Worm (Caenorhabditis elegans) whole organism, early embryonic: ENCODE measurements around the gene E01B7.2.

Experiments used
- B0310.2 ChIP-seq: sonication (generic microtip); optimal IDR thresholded peaks from 2 replicates; lab custom pipeline; 2016; ENCODE audit warnings: mild to moderate bottlenecking, missing genetic modification characterization, missing compliant biosample characterization
- F13C5.2 ChIP-seq: sonication (generic microtip); optimal IDR thresholded peaks from 2 replicates; lab custom pipeline; 2017; ENCODE audit warnings: mild to moderate bottlenecking, missing genetic modification characterization, inconsistent platforms, missing compliant biosample characterization
- aly-1 ChIP-seq: sonication (generic microtip); optimal IDR thresholded peaks from 2 replicates; lab custom pipeline; 2016; ENCODE audit warnings: missing genetic modification characterization, missing compliant biosample characterization
- ama-1 ChIP-seq: fragments of 150-350 bp; optimal IDR thresholded peaks from 2 replicates; lab custom pipeline; 2014
- ceh-13 ChIP-seq: fragments of 200-800 bp; sonication (Bioruptor generic); optimal IDR thresholded peaks from 2 replicates; lab custom pipeline; 2018; ENCODE audit warnings: mild to moderate bottlenecking, missing genetic modification characterization, missing compliant biosample characterization
- ceh-36 ChIP-seq: sonication (generic microtip); optimal IDR thresholded peaks from 2 replicates; lab custom pipeline; 2016; ENCODE audit warnings: missing genetic modification characterization, inconsistent platforms, missing compliant biosample characterization
- ets-7 ChIP-seq: sonication (generic microtip); optimal IDR thresholded peaks from 2 replicates; lab custom pipeline; 2016; ENCODE audit warnings: missing genotype, missing genetic modification characterization, missing compliant biosample characterization
- flt-1 ChIP-seq: fragments of 200-800 bp; sonication (Bioruptor generic); IDR thresholded peaks from 2 replicates; pipeline ENCODE4 v1.3.6; 2022; ENCODE audit warnings: missing genetic modification characterization, missing compliant biosample characterization
- hmbx-1 ChIP-seq: sonication (generic microtip); optimal IDR thresholded peaks from 2 replicates; lab custom pipeline; 2016; ENCODE audit warnings: mild to moderate bottlenecking, missing genetic modification characterization, missing compliant biosample characterization
- hmg-4 ChIP-seq: fragments of 200-800 bp; sonication (Bioruptor generic); optimal IDR thresholded peaks from 2 replicates; lab custom pipeline; 2018; ENCODE audit warnings: mild to moderate bottlenecking, missing genetic modification characterization, missing compliant biosample characterization
- hnd-1 ChIP-seq: sonication (generic microtip); optimal IDR thresholded peaks from 2 replicates; lab custom pipeline; 2016; ENCODE audit warnings: missing genetic modification characterization, missing compliant biosample characterization
- pes-1 ChIP-seq: fragments of 200-800 bp; sonication (Bioruptor generic); IDR thresholded peaks from 2 replicates; pipeline ENCODE4 v1.3.6; 2022; ENCODE audit warnings: missing genetic modification reagents, missing genetic modification characterization, missing compliant biosample characterization
- scrt-1 ChIP-seq: fragments of 200-800 bp; sonication (Bioruptor generic); IDR thresholded peaks from 2 replicates; pipeline ENCODE4 v1.3.6; 2022; ENCODE audit warnings: missing genetic modification characterization, missing compliant biosample characterization
- sea-1 ChIP-seq: fragments of 200-800 bp; sonication (Bioruptor generic); conservative IDR thresholded peaks from 2 replicates; pipeline ENCODE4 v1.3.6; 2022; ENCODE audit warnings: missing genetic modification characterization, missing compliant biosample characterization
- tbx-11 ChIP-seq: fragments of 200-800 bp; sonication (Bioruptor generic); IDR thresholded peaks from 2 replicates; pipeline ENCODE4 v1.3.6; 2022; ENCODE audit warnings: missing genetic modification characterization, missing compliant biosample characterization
- tbx-37 ChIP-seq: fragments of 200-800 bp; sonication (Bioruptor generic); conservative IDR thresholded peaks from 2 replicates; pipeline ENCODE4 v1.3.6; 2022; ENCODE audit warnings: missing genetic modification reagents, missing genetic modification characterization, missing compliant biosample characterization
- tra-4 ChIP-seq: sonication (generic microtip); optimal IDR thresholded peaks from 2 replicates; lab custom pipeline; 2017; ENCODE audit warnings: missing genetic modification characterization, missing compliant biosample characterization

The E01B7.2 gene

DNA sequence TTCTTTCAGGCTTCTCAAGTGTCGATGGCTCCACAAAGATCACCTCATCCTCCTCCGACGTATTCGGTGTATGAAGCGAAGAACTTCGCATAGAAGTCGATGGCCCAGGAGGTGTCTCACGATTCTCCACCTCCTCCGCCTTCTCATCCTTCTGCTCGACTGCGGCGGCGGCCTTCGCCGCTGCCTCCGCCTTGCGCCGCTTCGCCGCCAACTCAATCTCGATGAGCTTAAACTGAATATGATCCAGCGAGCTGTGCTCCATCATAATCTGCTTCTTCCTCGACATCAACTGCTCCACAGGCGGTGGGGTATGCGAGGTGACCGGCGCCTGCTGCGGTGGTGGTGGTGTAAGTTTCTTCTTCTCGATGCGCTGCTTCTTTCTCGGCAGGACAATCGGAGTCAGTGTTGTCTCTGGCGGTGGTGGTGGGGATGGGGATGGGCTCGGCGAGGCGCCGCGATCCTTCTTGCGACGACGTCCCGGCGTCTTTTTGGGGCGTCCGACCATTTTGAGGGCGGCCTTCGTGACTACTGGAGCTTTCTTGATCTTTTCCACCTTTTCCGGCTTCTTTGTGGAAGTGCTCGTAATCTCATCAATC is 22.4 kb downstream of the E01B7.2 start:
- no peak for TF ChIP-seq flt-1 (GFP tag; lab: Robert Waterston, UW)
- TF ChIP-seq tra-4 (tag; lab: Kevin White, UChicago), result no peak
- TF ChIP-seq B0310.2, result no peak
- TF ChIP-seq sea-1 (GFP tag; lab: Robert Waterston, UW), result 0 out of 2 replicates have a peak, but pooled peaks have one; percentile 17
- TF ChIP-seq ama-1 (lab: Kevin White, UChicago), result no peak
- no peak for TF ChIP-seq aly-1
- no peak for TF ChIP-seq ets-7

DNA sequence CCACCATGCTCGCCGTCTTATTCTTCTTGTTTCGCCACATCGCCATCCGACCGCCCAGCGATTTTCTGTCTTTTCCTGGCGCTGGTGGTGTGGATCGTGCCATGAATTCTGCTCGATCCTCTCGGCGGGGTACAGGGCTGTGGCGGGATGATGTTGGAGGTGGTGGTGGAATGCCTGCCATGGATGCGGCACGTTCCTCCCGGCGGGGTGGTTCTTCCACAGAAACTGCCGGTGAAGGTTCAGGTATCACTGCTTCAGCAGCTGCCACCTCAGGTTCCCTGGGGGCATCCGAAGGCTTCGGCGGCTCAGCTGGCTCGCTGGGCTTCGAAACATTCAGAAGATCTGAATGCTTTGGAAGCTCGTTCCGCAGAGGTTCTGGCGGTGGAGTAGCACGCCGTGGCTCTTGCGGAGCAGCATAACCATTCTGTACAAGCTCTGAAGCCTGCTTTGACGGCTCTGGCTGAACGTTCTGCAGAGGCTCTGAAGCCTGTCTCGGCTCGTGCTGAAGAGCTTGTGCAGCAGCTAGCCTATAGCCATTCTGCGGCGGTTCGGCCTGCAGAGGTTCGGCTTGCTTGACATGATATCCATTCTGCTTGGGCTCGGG is 23.4 kb downstream of the E01B7.2 start:
- TF ChIP-seq scrt-1 (GFP tag; lab: Robert Waterston, UW) (0 out of 2 replicates have a peak, but pooled peaks have one; percentile 23), ceh-36 (tag; lab: Kevin White, UChicago) (no peak)

DNA sequence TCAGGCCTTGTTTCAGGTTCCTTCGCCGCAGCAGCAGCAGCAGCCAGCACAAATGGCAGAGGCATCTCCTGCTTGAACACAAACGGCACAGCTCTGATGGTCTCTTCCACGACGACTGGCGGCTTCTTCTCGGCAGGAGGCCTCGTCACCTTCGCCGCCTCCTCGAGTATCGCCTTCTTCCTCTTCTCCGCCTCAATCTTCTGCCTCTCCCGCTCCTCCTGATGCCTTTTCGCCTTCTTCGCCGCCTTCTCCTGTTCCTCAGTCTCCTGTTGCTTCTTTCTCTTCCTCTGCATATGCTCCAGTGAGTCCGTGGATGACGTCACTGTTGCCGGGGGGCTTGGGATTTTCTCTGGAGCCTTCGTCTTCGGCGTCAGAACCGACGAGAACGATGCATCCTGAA is 23.9 kb downstream of the E01B7.2 start:
- TF ChIP-seq sea-1 (GFP tag; lab: Robert Waterston, UW) (0 out of 2 replicates have a peak, but pooled peaks have one; percentile 5), ets-7 (no peak)

DNA sequence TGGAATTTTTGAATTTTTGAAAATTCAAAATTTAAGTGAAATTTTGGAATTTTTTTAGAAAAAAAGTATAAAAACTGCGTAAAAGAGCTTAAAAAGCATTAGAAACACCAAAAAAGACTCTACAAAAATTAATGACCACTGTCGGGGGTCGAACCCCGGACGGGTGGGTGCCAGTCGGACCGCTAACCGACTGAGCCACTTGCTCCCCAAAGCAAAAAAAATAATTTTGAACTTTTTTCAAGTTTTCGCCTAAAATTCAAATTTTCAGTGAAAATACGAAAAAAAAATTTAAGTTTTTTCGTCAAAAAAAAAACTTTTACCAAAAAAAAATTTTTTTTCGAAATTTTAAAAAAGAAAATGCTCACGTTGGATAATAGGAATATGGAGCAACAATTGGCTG is 25.7 kb downstream of the E01B7.2 start:
- TF ChIP-seq B0310.2 (no peak), tbx-11 (no peak), ceh-36 (tag; lab: Kevin White, UChicago) (no peak), tbx-37 (GFP tag; lab: Robert Waterston, UW) (no peak), F13C5.2 (tag; lab: Kevin White, UChicago) (no peak), ets-7 (no peak), aly-1 (no peak), hmbx-1 (tag; lab: Kevin White, UChicago) (no peak)

DNA sequence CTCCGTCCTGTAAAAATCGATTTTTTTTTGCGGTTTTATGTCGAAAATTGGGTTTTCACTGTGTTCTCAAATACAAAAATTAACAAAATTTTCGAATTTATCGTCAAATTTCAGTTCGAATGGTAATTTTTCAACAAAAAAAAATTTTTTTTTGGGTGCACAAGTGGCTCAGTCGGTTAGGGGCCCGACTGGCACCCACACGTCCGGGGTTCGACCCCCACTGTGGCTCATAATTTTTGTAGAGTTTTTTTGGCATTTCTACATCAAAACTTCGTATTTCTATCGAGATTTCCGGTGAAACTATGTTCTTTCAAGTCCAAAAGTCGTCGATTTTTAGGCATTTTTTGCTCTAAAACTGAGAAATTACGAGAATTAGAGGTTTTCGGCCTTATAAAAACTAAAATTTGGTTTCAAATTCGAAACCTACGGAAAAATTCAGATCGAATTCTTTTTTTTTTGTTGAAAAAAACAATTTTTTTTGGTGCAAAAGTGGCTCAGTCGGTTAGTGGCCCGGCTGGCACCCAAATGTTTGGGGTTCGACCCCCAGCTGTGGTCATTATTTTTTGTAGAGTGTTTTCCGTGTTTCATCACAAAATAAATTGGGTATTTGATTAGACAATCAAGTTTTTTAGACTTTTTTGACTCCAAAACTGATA is 26.6 kb downstream of the E01B7.2 start:
- no peak for TF ChIP-seq B0310.2
- TF ChIP-seq ama-1 (lab: Kevin White, UChicago), result no peak
- no peak for TF ChIP-seq ceh-13 (GFP tag; lab: Kevin White, UChicago)
- TF ChIP-seq flt-1 (GFP tag; lab: Robert Waterston, UW), result no peak
- TF ChIP-seq hnd-1, result no peak
- TF ChIP-seq sea-1 (GFP tag; lab: Robert Waterston, UW), result no peak
- TF ChIP-seq F13C5.2 (tag; lab: Kevin White, UChicago), result no peak
- TF ChIP-seq tbx-11, result no peak
- no peak for TF ChIP-seq scrt-1 (GFP tag; lab: Robert Waterston, UW)
- no peak for TF ChIP-seq tbx-37 (GFP tag; lab: Robert Waterston, UW)
- no peak for TF ChIP-seq ceh-36 (tag; lab: Kevin White, UChicago)
- no peak for TF ChIP-seq tra-4 (tag; lab: Kevin White, UChicago)
- no peak for TF ChIP-seq hmbx-1 (tag; lab: Kevin White, UChicago)
- TF ChIP-seq pes-1 (GFP tag; lab: Robert Waterston, UW), result no peak
- no peak for TF ChIP-seq aly-1
- TF ChIP-seq ets-7, result no peak

DNA sequence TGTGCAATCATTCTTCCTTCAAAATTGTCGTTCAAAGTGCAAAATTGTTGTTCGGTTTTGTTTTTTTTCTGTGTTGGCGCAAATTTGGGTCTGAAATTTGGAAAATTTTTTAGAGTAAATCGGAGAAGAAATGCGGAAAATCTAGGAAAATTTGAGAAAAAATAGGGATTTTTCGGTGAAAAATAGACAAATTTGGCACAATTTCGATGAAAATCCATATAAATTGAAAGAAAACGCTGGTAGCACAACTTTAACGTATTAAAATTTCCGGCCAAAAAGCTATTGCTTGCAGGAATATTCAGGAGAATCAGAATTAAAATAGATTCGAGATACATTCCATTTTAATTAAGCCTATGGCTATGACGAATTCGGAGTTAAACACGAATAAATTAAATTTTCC is 27.5 kb downstream of the E01B7.2 start, which contains the start of gene dpy-21:
dpy-21 (minus strand) TSS at position 101 of the 400 bp plus-strand sequence.
- TF ChIP-seq F13C5.2 (tag; lab: Kevin White, UChicago) (no peak), B0310.2 (no peak), pes-1 (GFP tag; lab: Robert Waterston, UW) (no peak), flt-1 (GFP tag; lab: Robert Waterston, UW) (no peak), ama-1 (lab: Kevin White, UChicago) (no peak), sea-1 (GFP tag; lab: Robert Waterston, UW) (no peak), tra-4 (tag; lab: Kevin White, UChicago) (no peak), hmbx-1 (tag; lab: Kevin White, UChicago) (no peak), tbx-11 (no peak), ceh-13 (GFP tag; lab: Kevin White, UChicago) (no peak), hmg-4 (GFP tag; lab: Kevin White, UChicago) (no peak)

DNA sequence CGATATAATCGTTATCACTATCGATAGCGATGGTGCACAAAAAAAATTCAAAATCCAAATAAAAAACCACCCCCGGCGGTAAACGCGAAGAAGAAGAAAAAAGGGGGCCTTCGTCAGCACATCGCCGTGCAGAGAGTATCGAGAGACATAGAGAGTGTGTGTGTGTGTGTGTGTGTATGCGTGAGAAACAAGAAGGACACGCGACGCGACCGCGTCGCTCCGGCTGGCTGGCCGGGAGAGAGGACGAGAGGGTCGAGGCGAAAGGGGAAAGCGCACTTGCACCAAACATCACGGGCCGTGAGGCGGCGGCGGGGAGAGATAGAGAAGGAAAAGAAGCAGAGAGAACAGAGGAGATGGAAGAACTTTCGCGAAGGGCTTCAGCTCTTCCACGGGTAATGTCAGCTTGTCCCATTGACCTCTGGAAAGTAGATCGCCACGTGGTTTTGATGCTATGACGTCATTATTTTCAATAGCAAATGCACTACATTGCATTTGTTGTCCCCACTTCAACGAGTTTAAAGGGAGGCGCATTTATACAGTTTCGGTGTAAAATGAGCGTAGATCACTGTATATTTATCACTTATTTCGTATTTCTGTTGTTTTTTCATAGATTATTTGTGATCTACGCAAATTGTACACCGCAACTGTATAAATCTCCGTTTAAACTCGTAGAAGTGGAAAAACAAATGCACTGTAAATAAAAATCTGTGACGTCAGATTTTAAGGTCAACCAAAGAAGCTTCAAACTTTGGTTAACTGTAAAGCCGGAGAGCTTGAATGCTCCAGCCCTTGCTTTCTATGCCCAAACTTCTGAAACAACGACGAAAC is 29.8 kb downstream of the E01B7.2 start, which contains the start of gene Y59A8B.24:
Y59A8B.24 (plus strand) TSS at position 778 of the 828 bp plus-strand sequence.
- TF ChIP-seq B0310.2, result no peak
- TF ChIP-seq F13C5.2 (tag; lab: Kevin White, UChicago), result peak; percentile 81
- TF ChIP-seq sea-1 (GFP tag; lab: Robert Waterston, UW), result peak; percentile 60; the same call in 1 of the 2 replicates
- TF ChIP-seq flt-1 (GFP tag; lab: Robert Waterston, UW), result peak; percentile 37; the same call in 1 of the 2 replicates
- 0 out of 2 replicates have a peak, but pooled peaks have one; percentile 7 for TF ChIP-seq pes-1 (GFP tag; lab: Robert Waterston, UW)
- TF ChIP-seq hnd-1, result no peak
- no peak for TF ChIP-seq ama-1 (lab: Kevin White, UChicago)
- no peak for TF ChIP-seq tra-4 (tag; lab: Kevin White, UChicago)
- peak; percentile 78 for TF ChIP-seq aly-1
- TF ChIP-seq hmg-4 (GFP tag; lab: Kevin White, UChicago), result peak; percentile 78
- TF ChIP-seq scrt-1 (GFP tag; lab: Robert Waterston, UW), result peak; percentile 57; the same call in 1 of the 2 replicates
